Worm (Caenorhabditis elegans) whole organism, young adult: Measurements from ENCODE around the gene gex-5.

Source experiments
- lag-1 ChIP-seq: fragments of 200-800 bp; sonication (Bioruptor generic); IDR thresholded peaks from 2 replicates; pipeline ENCODE4 v1.3.6; 2022; ENCODE audit warnings: missing genetic modification reagents, missing genetic modification characterization, missing compliant biosample characterization
- lin-35 ChIP-seq, 3 experiments: fragments of 150-350 bp in 2 of 3; sonication (generic microtip) in 1 of 3; optimal IDR thresholded peaks; 2 replicates each; lab custom pipeline; 2014 to 2018; ENCODE audit warnings: missing biosample characterization in 3 of 3, missing genetic modification characterization in 3 of 3, missing genetic modification reagents in 3 of 3
- tbp1 ChIP-seq: fragments of 200-800 bp; sonication (Bioruptor generic); optimal IDR thresholded peaks from 2 replicates; lab custom pipeline; 2018; ENCODE audit warnings: mild to moderate bottlenecking, missing genetic modification characterization, missing compliant biosample characterization

DNA sequence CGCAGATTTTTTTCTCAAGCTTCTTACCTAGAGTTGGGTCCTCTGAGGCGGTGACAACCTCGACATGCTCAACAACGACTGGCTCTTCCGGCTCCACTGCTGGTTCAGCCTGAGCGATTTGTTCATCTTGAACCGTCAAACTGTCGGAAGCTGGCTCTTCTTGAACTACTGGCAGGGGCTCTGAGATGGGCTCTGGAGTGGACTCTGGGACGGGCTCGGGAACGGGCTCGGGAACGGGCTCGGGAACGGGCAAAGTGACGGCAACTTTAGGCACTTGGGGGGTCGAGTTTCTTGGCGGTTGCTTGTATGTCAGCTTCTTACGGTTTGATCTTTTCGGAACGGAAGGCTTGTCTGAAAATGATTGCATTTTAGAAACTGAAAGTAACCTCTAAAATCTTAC, 18.9 kb downstream of the gex-5 start:
- TF ChIP-seq lag-1 (GFP tag; lab: Robert Waterston, UW) (no peak), tbp1 (GFP tag; lab: Kevin White, UChicago) (no peak), lin-35 (GFP tag; optimal IDR thresholded peaks at IDR 0.05; lab: Kevin White, UChicago) (no peak)
